Fruit fly (Drosophila melanogaster) whole organism, embryonic: ENCODE measurements around the gene MSAmiP.

Experiments
- Atf-2 ChIP-seq: fragments of 200-800 bp; sonication (Bioruptor generic); optimal IDR thresholded peaks from 2 replicates; lab custom pipeline; 2016; ENCODE audit warnings: missing biosample characterization, missing genetic modification characterization
- Atf3 ChIP-seq: fragments of 200-800 bp; sonication (Bioruptor generic); optimal IDR thresholded peaks from 3 replicates; lab custom pipeline; 2016; ENCODE audit warnings: missing biosample characterization, missing genetic modification characterization
- Awh ChIP-seq: fragments of 200-800 bp; sonication (Bioruptor generic); IDR thresholded peaks from 2 replicates; pipeline ENCODE4, ENCODE4 v1.3.6; 2022; ENCODE audit warnings: missing biosample characterization, missing genetic modification characterization
- CG1024 ChIP-seq: fragments of 200-800 bp; sonication (Bioruptor generic); IDR thresholded peaks from 2 replicates; pipeline ENCODE4 v1.3.6; 2022; ENCODE audit warnings: missing biosample characterization, missing genetic modification characterization
- CG10267 ChIP-seq: fragments of 200-800 bp; sonication (Bioruptor generic); optimal IDR thresholded peaks from 2 replicates; lab custom pipeline; 2018; ENCODE audit warnings: missing biosample characterization, mild to moderate bottlenecking, missing genetic modification characterization, moderate library complexity
- CG10366 ChIP-seq: fragments of 200-800 bp; sonication (Bioruptor generic); IDR thresholded peaks from 2 replicates; pipeline ENCODE4 v1.3.6; 2022; ENCODE audit warnings: missing biosample characterization, missing genetic modification characterization
- CG10959 ChIP-seq: fragments of 200-800 bp; sonication (Bioruptor generic); IDR thresholded peaks from 2 replicates; pipeline ENCODE4 v1.3.6; 2022; ENCODE audit warnings: missing biosample characterization, missing genetic modification characterization
- CG11560 ChIP-seq: fragments of 200-800 bp; sonication (Bioruptor generic); IDR thresholded peaks from 3 replicates; pipeline ENCODE4 v1.3.6; 2022; ENCODE audit warnings: missing biosample characterization, missing genetic modification characterization
- CG11696 ChIP-seq: fragments of 200-800 bp; sonication (Bioruptor generic); IDR thresholded peaks from 2 replicates; pipeline ENCODE4 v1.3.6; 2022; ENCODE audit warnings: missing biosample characterization, missing genetic modification characterization
- CG12391 ChIP-seq: fragments of 200-800 bp; sonication (Bioruptor generic); optimal IDR thresholded peaks from 3 replicates; lab custom pipeline; 2018; ENCODE audit warnings: missing biosample characterization, mild to moderate bottlenecking, missing genetic modification characterization, moderate library complexity
- CG12744 ChIP-seq: fragments of 200-800 bp; sonication (Bioruptor generic); optimal IDR thresholded peaks from 2 replicates; lab custom pipeline; 2016; ENCODE audit warnings: missing biosample characterization, missing genetic modification characterization
- CG17186 ChIP-seq: fragments of 200-800 bp; sonication (Bioruptor generic); optimal IDR thresholded peaks from 3 replicates; lab custom pipeline; 2017; ENCODE audit warnings: missing biosample characterization, missing genetic modification reagents, missing genetic modification characterization
- CG17912 ChIP-seq: fragments of 200-800 bp; sonication (Bioruptor generic); optimal IDR thresholded peaks from 2 replicates; lab custom pipeline; 2018; ENCODE audit warnings: missing biosample characterization, mild to moderate bottlenecking, missing genetic modification characterization
- CG1832 ChIP-seq: fragments of 200-800 bp; sonication (Bioruptor generic); optimal IDR thresholded peaks from 2 replicates; lab custom pipeline; 2017; ENCODE audit warnings: missing biosample characterization, mild to moderate bottlenecking, missing genetic modification characterization, inconsistent platforms
- CG18764 ChIP-seq: fragments of 200-800 bp; sonication (Bioruptor generic); optimal IDR thresholded peaks from 3 replicates; lab custom pipeline; 2016; ENCODE audit warnings: missing biosample characterization, missing genetic modification characterization
- CG2202 ChIP-seq: fragments of 200-800 bp; sonication (Bioruptor generic); optimal IDR thresholded peaks from 2 replicates; lab custom pipeline; 2018; ENCODE audit warnings: missing biosample characterization, mild to moderate bottlenecking, missing genetic modification characterization
- CG30020 ChIP-seq: fragments of 200-800 bp; optimal IDR thresholded peaks from 2 replicates; lab custom pipeline; 2019; ENCODE audit warnings: missing biosample characterization, mild to moderate bottlenecking, missing genetic modification characterization, moderate library complexity
- CG33557 ChIP-seq: fragments of 200-800 bp; sonication (Bioruptor generic); optimal IDR thresholded peaks from 2 replicates; lab custom pipeline; 2019; ENCODE audit warnings: missing biosample characterization, mild to moderate bottlenecking, missing genetic modification characterization, moderate library complexity
- CG34422 ChIP-seq: fragments of 200-800 bp; sonication (Bioruptor generic); IDR thresholded peaks from 3 replicates; pipeline ENCODE4 v1.3.6; 2022; ENCODE audit warnings: missing biosample characterization, missing genetic modification characterization
- CG6791 ChIP-seq: fragments of 200-800 bp; sonication (Bioruptor generic); IDR thresholded peaks from 3 replicates; pipeline ENCODE4 v1.3.6; 2022; ENCODE audit warnings: missing biosample characterization, missing genetic modification characterization; ENCODE audit not compliant: partially characterized antibody
- CG6854 ChIP-seq: fragments of 200-800 bp; sonication (Bioruptor generic); optimal IDR thresholded peaks from 3 replicates; lab custom pipeline; 2017; ENCODE audit warnings: missing biosample characterization, mild to moderate bottlenecking, missing genetic modification characterization
- CG8388 ChIP-seq: fragments of 200-800 bp; sonication (Bioruptor generic); optimal IDR thresholded peaks from 2 replicates; lab custom pipeline; 2019; ENCODE audit warnings: missing biosample characterization, mild to moderate bottlenecking, missing genetic modification characterization, moderate library complexity
- CG9437 ChIP-seq: fragments of 200-800 bp; sonication (Bioruptor generic); optimal IDR thresholded peaks from 2 replicates; lab custom pipeline; 2018; ENCODE audit warnings: missing biosample characterization, mild to moderate bottlenecking, missing genetic modification characterization
- CG9932 ChIP-seq: fragments of 200-800 bp; sonication (Bioruptor generic); IDR thresholded peaks from 2 replicates; pipeline ENCODE4 v1.3.6; 2022; ENCODE audit warnings: missing biosample characterization, missing genetic modification characterization
- CTCF ChIP-seq: fragments of 200-800 bp; sonication (Bioruptor generic); optimal IDR thresholded peaks from 2 replicates; lab custom pipeline; 2017; ENCODE audit warnings: missing biosample characterization, mild to moderate bottlenecking, missing genetic modification characterization, moderate library complexity
- Elba2 ChIP-seq: fragments of 200-800 bp; sonication (Bioruptor generic); optimal IDR thresholded peaks from 3 replicates; lab custom pipeline; 2016; ENCODE audit warnings: missing biosample characterization, missing genetic modification characterization
- Ets97D ChIP-seq: fragments of 200-800 bp; sonication (Bioruptor generic); optimal IDR thresholded peaks from 3 replicates; lab custom pipeline; 2016; ENCODE audit warnings: missing biosample characterization, missing genetic modification characterization
- GATAe ChIP-seq: fragments of 200-800 bp; sonication (Bioruptor generic); conservative IDR thresholded peaks from 2 replicates; pipeline ENCODE4 v1.3.6; 2022; ENCODE audit warnings: missing biosample characterization, missing genetic modification characterization
- Hey ChIP-seq: fragments of 200-800 bp; sonication (Bioruptor generic); optimal IDR thresholded peaks from 3 replicates; lab custom pipeline; 2018; ENCODE audit warnings: missing biosample characterization, mild to moderate bottlenecking, missing genetic modification characterization
- Lpt ChIP-seq: fragments of >200 bp; optimal IDR thresholded peaks from 2 replicates; lab custom pipeline; 2018; ENCODE audit warnings: missing biosample characterization, missing genetic modification characterization
- Mad ChIP-seq: fragments of 200-800 bp; sonication (Bioruptor generic); optimal IDR thresholded peaks from 2 replicates; lab custom pipeline; 2016; ENCODE audit warnings: missing biosample characterization, missing genetic modification characterization
- Oli ChIP-seq: fragments of 200-800 bp; sonication (Bioruptor generic); optimal IDR thresholded peaks from 2 replicates; lab custom pipeline; 2018; ENCODE audit warnings: missing biosample characterization, mild to moderate bottlenecking, missing genetic modification characterization, moderate library complexity
- Opbp ChIP-seq: fragments of 200-800 bp; sonication (Bioruptor generic); IDR thresholded peaks from 3 replicates; pipeline ENCODE4 v1.3.6; 2022; ENCODE audit warnings: missing biosample characterization, missing genetic modification characterization; ENCODE audit not compliant: partially characterized antibody
- TFAM ChIP-seq: fragments of 200-800 bp; sonication (Bioruptor generic); optimal IDR thresholded peaks from 2 replicates; lab custom pipeline; 2017; ENCODE audit warnings: missing biosample characterization, missing genetic modification characterization, inconsistent platforms
- Usf ChIP-seq: fragments of 200-800 bp; sonication (Bioruptor generic); optimal IDR thresholded peaks from 2 replicates; lab custom pipeline; 2017; ENCODE audit warnings: missing genotype, missing biosample characterization, missing genetic modification characterization
- Xrp1 ChIP-seq: fragments of 200-800 bp; sonication (Bioruptor generic); IDR thresholded peaks from 2 replicates; pipeline ENCODE4 v1.3.6; 2022; ENCODE audit warnings: missing biosample characterization, missing genetic modification characterization
- chn ChIP-seq: fragments of 200-800 bp; sonication (Bioruptor generic); optimal IDR thresholded peaks from 2 replicates; lab custom pipeline; 2016; ENCODE audit warnings: missing biosample characterization, missing genetic modification characterization
- da ChIP-seq: fragments of 200-800 bp; sonication (Bioruptor generic); optimal IDR thresholded peaks from 2 replicates; lab custom pipeline; 2016; ENCODE audit warnings: missing biosample characterization, missing genetic modification characterization
- dmrt99B ChIP-seq: fragments of 200-800 bp; sonication (Bioruptor generic); optimal IDR thresholded peaks from 2 replicates; lab custom pipeline; 2018; ENCODE audit warnings: missing biosample characterization, mild to moderate bottlenecking, missing genetic modification characterization, moderate library complexity
- exex ChIP-seq: fragments of 200-800 bp; sonication (Bioruptor generic); optimal IDR thresholded peaks from 4 replicates; lab custom pipeline; 2018; ENCODE audit warnings: missing biosample characterization, mild to moderate bottlenecking, missing genetic modification characterization, moderate library complexity
- her ChIP-seq: fragments of 200-800 bp; sonication (Bioruptor generic); optimal IDR thresholded peaks from 2 replicates; lab custom pipeline; 2016; ENCODE audit warnings: missing biosample characterization, missing genetic modification characterization
- ind ChIP-seq: fragments of 200-800 bp; sonication (Bioruptor generic); optimal IDR thresholded peaks from 3 replicates; lab custom pipeline; 2016; ENCODE audit warnings: missing biosample characterization, missing genetic modification characterization
- lov ChIP-seq, 2 experiments: fragments of 200-800 bp in 1 of 2; fragments of >200 bp in 1 of 2; sonication (Bioruptor generic) in 1 of 2; IDR thresholded peaks in 1 of 2; optimal IDR thresholded peaks in 1 of 2; 2 replicates in 1 of 2; 3 replicates in 1 of 2; pipeline versions ENCODE4 v1.3.6 to Lab custom; 2017 to 2022; ENCODE audit warnings: missing biosample characterization in 1 of 2, missing genetic modification characterization in 1 of 2
- mld ChIP-seq: fragments of 200-800 bp; sonication (Bioruptor generic); IDR thresholded peaks from 3 replicates; pipeline ENCODE4 v1.3.6; 2022; ENCODE audit warnings: missing biosample characterization, missing genetic modification characterization; ENCODE audit not compliant: partially characterized antibody
- rib ChIP-seq: fragments of 200-800 bp; sonication (Bioruptor generic); IDR thresholded peaks from 2 replicates; pipeline ENCODE4 v1.3.6; 2022; ENCODE audit warnings: missing biosample characterization, missing genetic modification characterization
- scrt ChIP-seq: fragments of 200-800 bp; sonication (Bioruptor generic); optimal IDR thresholded peaks from 2 replicates; lab custom pipeline; 2018; ENCODE audit warnings: missing biosample characterization, mild to moderate bottlenecking, missing genetic modification characterization, moderate library complexity
- sna ChIP-seq: fragments of 200-800 bp; sonication (Bioruptor generic); IDR thresholded peaks from 2 replicates; pipeline ENCODE4 v1.3.6; 2022; ENCODE audit warnings: missing biosample characterization, missing genetic modification characterization; ENCODE audit not compliant: partially characterized antibody
- tll ChIP-seq, 2 experiments: fragments of 200-800 bp in 1 of 2; fragments of >200 bp in 1 of 2; sonication (Bioruptor generic) in 1 of 2; optimal IDR thresholded peaks; 2 replicates each; lab custom pipeline; 2017 to 2019; ENCODE audit warnings: missing biosample characterization in 2 of 2, missing genetic modification characterization in 2 of 2, mild to moderate bottlenecking in 1 of 2, moderate library complexity in 1 of 2
- trem ChIP-seq: fragments of 200-800 bp; optimal IDR thresholded peaks from 3 replicates; lab custom pipeline; 2019; ENCODE audit warnings: missing biosample characterization, mild to moderate bottlenecking, missing genetic modification characterization, moderate library complexity
- twi ChIP-seq: fragments of 200-800 bp; optimal IDR thresholded peaks from 2 replicates; lab custom pipeline; 2019; ENCODE audit warnings: missing biosample characterization, mild to moderate bottlenecking, missing genetic modification characterization, moderate library complexity

Gene MSAmiP

dm6 chr3R:16869257-16869656, 26.8 kb downstream of the MSAmiP start (continued):
- TF ChIP-seq Ets97D (peak; percentile 80), CG6854 (GFP tag; lab: Kevin White, UChicago) (no peak), CG18764 (GFP tag; lab: Kevin White, UChicago) (peak; percentile 39), Mad (peak; percentile 62), CG10366 (GFP tag; lab: Robert Waterston, UW) (peak; percentile 71), chn (GFP tag; lab: Kevin White, UChicago) (peak; percentile 24), CG11560 (tag; lab: Robert Waterston, UW) (no peak), CG10959 (GFP tag; lab: Robert Waterston, UW) (peak; percentile 65), CTCF (GFP tag; lab: Kevin White, UChicago) (peak; percentile 98), exex (no peak), ind (GFP tag; lab: Kevin White, UChicago) (peak; percentile 49), CG9932 (peak; percentile 82), CG17186 (GFP tag; lab: Kevin White, UChicago) (no peak), Oli (tag; lab: Kevin White, UChicago) (peak; percentile 35), sna (GFP tag; lab: Robert Waterston, UW) (no peak), trem (tag; lab: Kevin White, UChicago) (peak; percentile 12), CG1024 (peak; percentile 63), Elba2 (GFP tag; lab: Kevin White, UChicago) (peak; percentile 24), CG17912 (GFP tag; lab: Kevin White, UChicago) (peak; percentile 84), lov (optimal IDR thresholded peaks at IDR 0.05; lab: Kevin White, UChicago) (no peak), lov (GFP tag; IDR thresholded peaks at IDR 0.05; lab: Robert Waterston, UW) (peak; percentile 74; the same call in 2 of the 3 replicates), Usf (GFP tag; lab: Kevin White, UChicago) (no peak), Atf-2 (GFP tag; lab: Kevin White, UChicago) (peak; percentile 47), CG30020 (tag; lab: Kevin White, UChicago) (no peak), CG11696 (GFP tag; lab: Robert Waterston, UW) (peak; percentile 28; the same call in 1 of the 2 replicates), scrt (GFP tag; lab: Kevin White, UChicago) (no peak), her (GFP tag; lab: Kevin White, UChicago) (peak; percentile 30), Hey (tag; lab: Kevin White, UChicago) (peak; percentile 9), CG12391 (tag; lab: Kevin White, UChicago) (peak; percentile 51), Xrp1 (peak; percentile 45; the same call in 1 of the 2 replicates), TFAM (no peak), CG10267 (tag; lab: Kevin White, UChicago) (peak; percentile 41), Lpt (no peak), CG33557 (peak; percentile 40), twi (tag; lab: Kevin White, UChicago) (peak; percentile 82), Opbp (GFP tag; lab: Robert Waterston, UW) (peak; percentile 84), CG6791 (GFP tag; lab: Robert Waterston, UW) (peak; percentile 79), tll (GFP tag; optimal IDR thresholded peaks at IDR 0.05; lab: Kevin White, UChicago) (peak in 1 of 2 experiments; percentile 93), dmrt99B (tag; lab: Kevin White, UChicago) (peak; percentile 46), da (peak; percentile 61), Atf3 (GFP tag; lab: Kevin White, UChicago) (peak; percentile 39), CG9437 (no peak), CG8388 (GFP tag; lab: Kevin White, UChicago) (peak; percentile 5), CG12744 (GFP tag; lab: Kevin White, UChicago) (peak; percentile 74), CG1832 (GFP tag; lab: Kevin White, UChicago) (peak; percentile 95), mld (0 out of 3 replicates have a peak, but pooled peaks have one; percentile 60), GATAe (GFP tag; lab: Robert Waterston, UW) (peak; percentile 65), CG2202 (tag; lab: Kevin White, UChicago) (no peak), CG34422 (GFP tag; lab: Robert Waterston, UW) (peak; percentile 72), Awh (GFP tag; lab: Robert Waterston, UW) (peak; percentile 54), rib (GFP tag; lab: Robert Waterston, UW) (0 out of 2 replicates have a peak, but pooled peaks have one; percentile 28)
